Worm (Caenorhabditis elegans): ENCODE results near the gene algn-11.

algn-11 gene

DNA sequence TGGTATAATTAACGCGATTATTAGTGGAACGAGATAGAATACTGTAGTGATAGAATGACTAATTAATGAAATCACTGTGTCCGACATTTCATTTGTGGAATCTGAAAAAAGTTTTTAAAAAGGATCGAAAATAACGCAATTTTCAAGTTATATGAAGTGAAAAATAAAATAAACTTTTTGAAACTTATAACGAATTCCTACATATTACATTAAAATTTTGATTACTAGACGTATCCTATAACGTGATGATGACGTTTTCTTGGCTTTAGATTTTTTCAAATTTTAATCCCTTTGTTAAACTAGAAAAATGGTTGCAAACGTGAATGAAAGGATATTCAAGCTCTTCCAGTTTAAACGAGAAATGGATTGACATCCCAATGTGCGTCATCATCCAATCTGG, at the start of gene algn-11:
algn-11 (minus strand) TSS at position 101 of the 400 bp plus-strand sequence.
- no peak for TF ChIP-seq fos-1 (tag; optimal IDR thresholded peaks at IDR 0.05)

DNA sequence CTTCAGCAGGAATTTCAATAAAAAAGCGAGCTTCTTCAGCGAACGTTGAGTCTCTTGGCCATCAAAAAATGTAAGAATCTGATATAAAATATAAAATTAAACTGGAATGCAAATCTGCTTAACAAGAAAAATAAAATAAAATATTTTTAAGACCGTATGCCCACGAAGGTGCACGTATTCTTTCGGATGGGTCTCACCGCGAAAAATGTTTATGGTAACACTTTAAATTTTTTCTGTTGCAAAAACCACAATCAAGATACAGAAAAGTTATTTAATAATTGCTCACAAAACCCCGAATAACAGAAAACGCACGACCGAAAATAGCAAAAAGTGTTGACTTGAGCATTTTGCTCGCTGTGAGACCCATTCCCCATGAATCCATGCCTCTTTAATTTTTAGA, 48.8 kb upstream of the algn-11 start:
- no peak for TF ChIP-seq egl-27 (tag; optimal IDR thresholded peaks at IDR 0.05)
- TF ChIP-seq mbf-1 (tag; optimal IDR thresholded peaks at IDR 0.05), result no peak
- no peak for TF ChIP-seq R02D3.7 (tag; optimal IDR thresholded peaks at IDR 0.05)
- no peak for TF ChIP-seq ZK546.5 (tag; optimal IDR thresholded peaks at IDR 0.05)
- no peak for TF ChIP-seq nhr-10 (tag; optimal IDR thresholded peaks at IDR 0.05)
- no peak for TF ChIP-seq nhr-237 (tag; optimal IDR thresholded peaks at IDR 0.05)
- TF ChIP-seq ztf-1 (GFP tag; conservative IDR thresholded peaks at IDR 0.05), result no peak
- TF ChIP-seq sma-3 (GFP tag; optimal IDR thresholded peaks at IDR 0.05), result no peak
- TF ChIP-seq lin-11 (tag; optimal IDR thresholded peaks at IDR 0.05), result no peak
- TF ChIP-seq unc-62 (GFP tag; optimal IDR thresholded peaks at IDR 0.05), result no peak
- no peak for TF ChIP-seq elt-1 (tag; optimal IDR thresholded peaks at IDR 0.05)
- TF ChIP-seq dmd-4 (tag; optimal IDR thresholded peaks at IDR 0.05), result no peak
- TF ChIP-seq crh-2 (tag; optimal IDR thresholded peaks at IDR 0.05), result no peak
- TF ChIP-seq nhr-77 (tag; optimal IDR thresholded peaks at IDR 0.05), result no peak
- no peak for TF ChIP-seq nhr-23 (tag; optimal IDR thresholded peaks at IDR 0.05)
- TF ChIP-seq nhr-11 (tag; optimal IDR thresholded peaks at IDR 0.05), result no peak
- no peak for TF ChIP-seq F13H6.1 (tag; optimal IDR thresholded peaks at IDR 0.05)
- TF ChIP-seq mdl-1 (tag; optimal IDR thresholded peaks at IDR 0.05), result no peak
- no peak for TF ChIP-seq ceh-82 (tag; optimal IDR thresholded peaks at IDR 0.05)
- TF ChIP-seq elt-3 (tag; optimal IDR thresholded peaks at IDR 0.05), result no peak

DNA sequence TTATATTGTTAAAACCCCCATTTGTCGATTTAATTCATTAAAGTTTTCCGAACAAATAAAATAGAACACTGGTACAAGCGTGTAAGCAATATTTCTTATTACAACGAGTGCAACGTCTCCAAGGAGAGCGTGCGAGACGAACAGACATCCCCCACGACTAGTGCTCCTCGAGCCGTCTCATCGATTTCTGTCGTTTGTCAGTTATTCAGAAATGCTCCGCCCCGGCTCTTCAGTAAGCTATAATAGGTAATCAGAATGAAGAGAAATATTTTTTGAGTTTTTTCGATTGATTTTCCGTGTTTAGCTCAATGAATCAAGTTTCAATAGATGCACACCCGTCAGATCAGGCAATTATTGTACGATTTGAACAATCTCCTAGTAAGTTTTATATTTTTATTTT, 48.3 kb upstream of the algn-11 start, which contains the start of gene kap-1:
kap-1 (plus strand) TSS at position 143 of the 400 bp plus-strand sequence.
- TF ChIP-seq lin-11 (tag; optimal IDR thresholded peaks at IDR 0.05), result no peak
- TF ChIP-seq R02D3.7 (tag; optimal IDR thresholded peaks at IDR 0.05), result no peak
- peak; percentile 15 for TF ChIP-seq C34F6.9 (tag; optimal IDR thresholded peaks at IDR 0.05)
- no peak for TF ChIP-seq ZK546.5 (tag; optimal IDR thresholded peaks at IDR 0.05)
- TF ChIP-seq crh-2 (tag; optimal IDR thresholded peaks at IDR 0.05), result no peak
- no peak for TF ChIP-seq Y55F3AM.14 (GFP tag; optimal IDR thresholded peaks at IDR 0.05)
- TF ChIP-seq lsy-2 (tag; optimal IDR thresholded peaks at IDR 0.05), result peak in 1 of 2 experiments; percentile 48
- TF ChIP-seq ceh-82 (tag; optimal IDR thresholded peaks at IDR 0.05), result no peak
- TF ChIP-seq egl-27 (tag; optimal IDR thresholded peaks at IDR 0.05), result peak; percentile 6
- peak; percentile 1 for TF ChIP-seq ama-1 (optimal IDR thresholded peaks at IDR 0.05)
- no peak for TF ChIP-seq nhr-237 (tag; optimal IDR thresholded peaks at IDR 0.05)

DNA sequence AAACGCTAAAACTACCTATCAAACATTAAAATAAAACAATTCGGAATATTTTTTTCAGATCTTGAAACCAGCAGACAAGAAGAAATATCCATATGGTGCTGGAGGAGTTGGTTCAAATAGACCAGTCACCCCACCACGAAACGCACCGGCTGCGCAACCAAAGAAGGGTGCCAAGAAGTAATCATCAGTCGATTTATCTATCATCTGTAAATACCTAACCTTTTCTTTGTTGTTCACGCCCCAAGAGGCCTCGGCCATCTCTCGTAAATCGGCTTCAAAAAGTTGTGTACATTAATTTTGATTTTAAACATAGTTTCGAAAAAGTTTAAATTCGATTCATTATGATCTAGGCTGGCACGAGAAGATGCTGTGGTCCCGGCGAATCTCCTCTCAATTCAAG, 47.6 kb upstream of the algn-11 start:
- no peak for TF ChIP-seq elt-1 (tag; optimal IDR thresholded peaks at IDR 0.05)
- no peak for TF ChIP-seq unc-62 (GFP tag; optimal IDR thresholded peaks at IDR 0.05)
- no peak for TF ChIP-seq sma-3 (GFP tag; optimal IDR thresholded peaks at IDR 0.05)
- TF ChIP-seq C34F6.9 (tag; optimal IDR thresholded peaks at IDR 0.05), result no peak
- no peak for TF ChIP-seq peb-1 (tag; optimal IDR thresholded peaks at IDR 0.05)
- TF ChIP-seq nhr-11 (tag; optimal IDR thresholded peaks at IDR 0.05), result no peak
- no peak for TF ChIP-seq sem-4 (tag; optimal IDR thresholded peaks at IDR 0.05)
- TF ChIP-seq unc-39 (tag; optimal IDR thresholded peaks at IDR 0.05), result no peak
- TF ChIP-seq lin-11 (tag; optimal IDR thresholded peaks at IDR 0.05), result no peak
- no peak for TF ChIP-seq gmeb-1 (tag; optimal IDR thresholded peaks at IDR 0.05)
- TF ChIP-seq nhr-77 (tag; optimal IDR thresholded peaks at IDR 0.05), result no peak

DNA sequence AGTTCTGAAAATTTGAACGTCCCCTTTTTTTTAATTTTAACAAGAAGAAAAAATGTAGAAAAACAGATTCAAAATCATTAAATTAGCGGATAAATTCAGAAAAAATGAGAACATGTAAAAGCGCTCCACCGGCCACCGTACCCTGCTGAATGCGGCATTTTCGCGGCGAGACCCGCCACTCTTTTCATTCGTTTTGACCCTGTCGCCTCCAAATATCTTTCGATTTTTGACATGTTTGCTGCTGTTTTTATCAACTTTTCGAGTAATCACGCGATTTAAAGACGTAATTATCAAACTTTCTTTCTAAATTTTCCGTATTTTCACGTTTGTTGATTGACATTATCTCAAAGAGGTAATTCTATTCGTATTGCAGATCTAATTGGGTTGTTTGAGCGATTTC, 45.9 kb upstream of the algn-11 start, which contains the start of gene gsp-2:
gsp-2 (plus strand) TSS at position 374 of the 400 bp plus-strand sequence.
- TF ChIP-seq blmp-1 (tag; optimal IDR thresholded peaks at IDR 0.05; ENCODE audit: insufficient read depth) (peak; percentile 22), lin-11 (tag; optimal IDR thresholded peaks at IDR 0.05) (peak; percentile 87), skn-1 (tag; optimal IDR thresholded peaks at IDR 0.05) (no peak), C34F6.9 (tag; optimal IDR thresholded peaks at IDR 0.05) (peak; percentile 81), nhr-23 (tag; optimal IDR thresholded peaks at IDR 0.05) (no peak), sma-9 (GFP tag; optimal IDR thresholded peaks at IDR 0.05) (peak; percentile 33), sma-9 (tag; optimal IDR thresholded peaks at IDR 0.05) (no peak), nhr-129 (tag; optimal IDR thresholded peaks at IDR 0.05) (peak; percentile 77), sem-4 (tag; optimal IDR thresholded peaks at IDR 0.05) (peak; percentile 51), mbf-1 (tag; optimal IDR thresholded peaks at IDR 0.05) (no peak), ZK546.5 (tag; optimal IDR thresholded peaks at IDR 0.05) (peak; percentile 86), Y55F3AM.14 (GFP tag; optimal IDR thresholded peaks at IDR 0.05) (peak; percentile 43), aly-2 (tag; optimal IDR thresholded peaks at IDR 0.05) (no peak), alr-1 (tag; optimal IDR thresholded peaks at IDR 0.05) (no peak), lin-13 (GFP tag; optimal IDR thresholded peaks at IDR 0.05) (peak; percentile 75), ztf-11 (tag; optimal IDR thresholded peaks at IDR 0.05) (no peak), mab-5 (tag; optimal IDR thresholded peaks at IDR 0.05) (no peak), nhr-77 (tag; optimal IDR thresholded peaks at IDR 0.05) (no peak), R02D3.7 (tag; optimal IDR thresholded peaks at IDR 0.05) (no peak), dmd-4 (tag; optimal IDR thresholded peaks at IDR 0.05) (no peak), nhr-25 (tag; optimal IDR thresholded peaks at IDR 0.05) (peak; percentile 29), nhr-6 (tag; optimal IDR thresholded peaks at IDR 0.05) (no peak), ceh-16 (tag; optimal IDR thresholded peaks at IDR 0.05) (peak; percentile 42), lsy-2 (tag; optimal IDR thresholded peaks at IDR 0.05) (peak; percentile 86 to 97), gmeb-1 (tag; optimal IDR thresholded peaks at IDR 0.05) (peak; percentile 71), unc-39 (tag; optimal IDR thresholded peaks at IDR 0.05) (no peak), nhr-237 (tag; optimal IDR thresholded peaks at IDR 0.05) (no peak), unc-55 (GFP tag; optimal IDR thresholded peaks at IDR 0.05) (peak; percentile 87), lin-39 (tag; optimal IDR thresholded peaks at IDR 0.05) (no peak), ama-1 (optimal IDR thresholded peaks at IDR 0.05) (peak; percentile 58)
